Fruit fly (Drosophila melanogaster): ENCODE data around the gene CG13028.

- no peak for TF ChIP-seq CTCF (optimal IDR thresholded peaks at IDR 0.05)
- TF ChIP-seq CG8478 (optimal IDR thresholded peaks at IDR 0.05), result no peak
Observed at dm6 chr3L:16914113-16914512, 8.9 kb upstream of the CG13028 start.

Data from S2 (cell line).